Worm (Caenorhabditis elegans) whole organism, late embryonic: ENCODE data around the gene C18E9.2.

Experiments used
- C08G9.2 ChIP-seq: sonication (generic microtip); optimal IDR thresholded peaks from 2 replicates; lab custom pipeline; 2016; ENCODE audit warnings: mild to moderate bottlenecking, missing genetic modification characterization, moderate library complexity, missing compliant biosample characterization
- C38D4.7 ChIP-seq: fragments of 200-800 bp; sonication (Bioruptor generic); optimal IDR thresholded peaks from 2 replicates; lab custom pipeline; 2018; ENCODE audit warnings: mild to moderate bottlenecking, missing genetic modification characterization, moderate library complexity, missing compliant biosample characterization
- F13H6.1 ChIP-seq: sonication (generic microtip); optimal IDR thresholded peaks from 2 replicates; lab custom pipeline; 2016; ENCODE audit warnings: missing genetic modification characterization, missing compliant biosample characterization
- K02D7.2 ChIP-seq: sonication (generic microtip); optimal IDR thresholded peaks from 2 replicates; lab custom pipeline; 2017; ENCODE audit warnings: mild to moderate bottlenecking, missing genetic modification characterization, missing compliant biosample characterization
- T23F11.4 ChIP-seq: fragments of 200-800 bp; sonication (Bioruptor generic); optimal IDR thresholded peaks from 2 replicates; lab custom pipeline; 2018; ENCODE audit warnings: mild to moderate bottlenecking, missing genetic modification characterization, missing compliant biosample characterization
- ahr-1 ChIP-seq: sonication (generic microtip); optimal IDR thresholded peaks from 2 replicates; lab custom pipeline; 2016; ENCODE audit warnings: missing genetic modification characterization, missing compliant biosample characterization
- ceh-19 ChIP-seq: fragments of 200-800 bp; sonication (Bioruptor generic); optimal IDR thresholded peaks from 2 replicates; lab custom pipeline; 2018; ENCODE audit warnings: mild to moderate bottlenecking, missing genetic modification characterization, missing compliant biosample characterization
- ceh-30 ChIP-seq: fragments of 150-350 bp; optimal IDR thresholded peaks from 2 replicates; lab custom pipeline; 2014; ENCODE audit warnings: missing biosample characterization, missing genetic modification characterization
- ceh-31 ChIP-seq: sonication (generic microtip); optimal IDR thresholded peaks from 2 replicates; lab custom pipeline; 2016; ENCODE audit warnings: missing genetic modification characterization, missing compliant biosample characterization
- ceh-34 ChIP-seq: sonication (generic microtip); optimal IDR thresholded peaks from 2 replicates; lab custom pipeline; 2016; ENCODE audit warnings: mild to moderate bottlenecking, missing genetic modification characterization, missing compliant biosample characterization
- ceh-45 ChIP-seq: fragments of 200-800 bp; sonication (Bioruptor generic); IDR thresholded peaks from 2 replicates; pipeline ENCODE4 v1.3.6; 2022; ENCODE audit warnings: missing genetic modification reagents, missing genetic modification characterization, missing compliant biosample characterization
- ceh-6 ChIP-seq: fragments of 200-800 bp; sonication (Bioruptor generic); optimal IDR thresholded peaks from 2 replicates; lab custom pipeline; 2018; ENCODE audit warnings: mild to moderate bottlenecking, missing genetic modification characterization, missing compliant biosample characterization
- dmd-4 ChIP-seq: sonication (generic microtip); optimal IDR thresholded peaks from 2 replicates; lab custom pipeline; 2016; ENCODE audit warnings: borderline replicate concordance, missing genetic modification characterization, missing compliant biosample characterization
- elt-2 ChIP-seq: sonication (generic microtip); optimal IDR thresholded peaks from 2 replicates; lab custom pipeline; 2016; ENCODE audit warnings: missing genetic modification reagents, missing genetic modification characterization, missing compliant biosample characterization
- eyg-1 ChIP-seq: sonication (generic microtip); optimal IDR thresholded peaks from 2 replicates; lab custom pipeline; 2016; ENCODE audit warnings: missing genotype, missing genetic modification characterization, missing compliant biosample characterization
- fax-1 ChIP-seq: sonication (generic microtip); optimal IDR thresholded peaks from 2 replicates; lab custom pipeline; 2016; ENCODE audit warnings: missing genotype, missing genetic modification characterization, missing compliant biosample characterization
- fkh-6 ChIP-seq: sonication (generic microtip); optimal IDR thresholded peaks from 2 replicates; lab custom pipeline; 2016; ENCODE audit warnings: missing genetic modification characterization, missing compliant biosample characterization
- gmeb-2 ChIP-seq: sonication (generic microtip); optimal IDR thresholded peaks from 2 replicates; lab custom pipeline; 2016; ENCODE audit warnings: missing genetic modification characterization, inconsistent platforms, missing compliant biosample characterization
- hlh-15 ChIP-seq: sonication (generic microtip); optimal IDR thresholded peaks from 2 replicates; lab custom pipeline; 2016; ENCODE audit warnings: missing genetic modification characterization, missing compliant biosample characterization
- hlh-30 ChIP-seq: sonication (generic microtip); optimal IDR thresholded peaks from 2 replicates; lab custom pipeline; 2017; ENCODE audit warnings: antibody characterized with exemption, missing genetic modification characterization, missing compliant biosample characterization; ENCODE audit not compliant: insufficient read depth
- hlh-6 ChIP-seq: sonication (generic microtip); optimal IDR thresholded peaks from 2 replicates; lab custom pipeline; 2016; ENCODE audit warnings: missing genotype, missing genetic modification characterization, missing compliant biosample characterization
- hlh-8 ChIP-seq: sonication (generic microtip); optimal IDR thresholded peaks from 2 replicates; lab custom pipeline; 2016; ENCODE audit warnings: missing genotype, missing genetic modification characterization, missing compliant biosample characterization
- madf-2 ChIP-seq: sonication (generic microtip); optimal IDR thresholded peaks from 2 replicates; lab custom pipeline; 2017; ENCODE audit warnings: missing genetic modification characterization, missing compliant biosample characterization
- mec-3 ChIP-seq: sonication (generic microtip); optimal IDR thresholded peaks from 2 replicates; lab custom pipeline; 2016; ENCODE audit warnings: borderline replicate concordance, missing genetic modification characterization, missing compliant biosample characterization
- nfya-1 ChIP-seq: sonication (generic microtip); optimal IDR thresholded peaks from 2 replicates; lab custom pipeline; 2017; ENCODE audit warnings: missing genetic modification characterization, mild to moderate bottlenecking, missing compliant biosample characterization, antibody characterized with exemption, moderate library complexity
- nhr-11 ChIP-seq: fragments of 150-350 bp; optimal IDR thresholded peaks from 2 replicates; lab custom pipeline; 2014; ENCODE audit warnings: missing biosample characterization, missing genetic modification characterization
- nhr-232 ChIP-seq: sonication (generic microtip); optimal IDR thresholded peaks from 2 replicates; lab custom pipeline; 2016; ENCODE audit warnings: missing genetic modification characterization, missing compliant biosample characterization
- npax-4 ChIP-seq: sonication (generic microtip); optimal IDR thresholded peaks from 2 replicates; lab custom pipeline; 2016; ENCODE audit warnings: missing genetic modification characterization, missing compliant biosample characterization
- odd-2 ChIP-seq: sonication (generic microtip); optimal IDR thresholded peaks from 2 replicates; lab custom pipeline; 2017; ENCODE audit warnings: antibody characterized with exemption, mild to moderate bottlenecking, missing genetic modification characterization, missing compliant biosample characterization
- pag-3 ChIP-seq: sonication (generic microtip); optimal IDR thresholded peaks from 2 replicates; lab custom pipeline; 2016; ENCODE audit warnings: missing compliant biosample characterization, missing genetic modification characterization, borderline replicate concordance
- pha-2 ChIP-seq: sonication (generic microtip); optimal IDR thresholded peaks from 2 replicates; lab custom pipeline; 2017; ENCODE audit warnings: mild to moderate bottlenecking, missing genetic modification characterization, missing compliant biosample characterization
- pqm-1 ChIP-seq: sonication (generic microtip); optimal IDR thresholded peaks from 2 replicates; lab custom pipeline; 2016; ENCODE audit warnings: missing genetic modification characterization, missing compliant biosample characterization
- pros-1 ChIP-seq: fragments of 150-350 bp; optimal IDR thresholded peaks from 2 replicates; lab custom pipeline; 2014; ENCODE audit warnings: missing biosample characterization, missing genetic modification reagents, missing genetic modification characterization
- rnt-1 ChIP-seq: sonication (generic microtip); optimal IDR thresholded peaks from 2 replicates; lab custom pipeline; 2016; ENCODE audit warnings: missing genetic modification characterization, missing compliant biosample characterization
- sdc-2 ChIP-seq: sonication (generic microtip); optimal IDR thresholded peaks from 2 replicates; lab custom pipeline; 2016; ENCODE audit warnings: missing genotype, missing genetic modification characterization, missing compliant biosample characterization
- sox-4 ChIP-seq: sonication (generic microtip); optimal IDR thresholded peaks from 2 replicates; lab custom pipeline; 2017; ENCODE audit warnings: mild to moderate bottlenecking, missing genetic modification characterization, inconsistent platforms, missing compliant biosample characterization
- tbx-2 ChIP-seq: sonication (generic microtip); optimal IDR thresholded peaks from 2 replicates; lab custom pipeline; 2016; ENCODE audit warnings: missing genetic modification characterization, missing compliant biosample characterization
- unc-3 ChIP-seq, 2 experiments: fragments of 200-800 bp in 1 of 2; sonication (Bioruptor generic) in 1 of 2; sonication (generic microtip) in 1 of 2; conservative IDR thresholded peaks in 1 of 2; optimal IDR thresholded peaks in 1 of 2; 2 replicates each; pipeline versions ENCODE4 v1.3.6 to Lab custom; 2016 to 2022; ENCODE audit warnings: missing compliant biosample characterization in 2 of 2, missing genetic modification characterization in 2 of 2, missing genetic modification reagents in 1 of 2
- unc-42 ChIP-seq: sonication (generic microtip); optimal IDR thresholded peaks from 2 replicates; lab custom pipeline; 2016; ENCODE audit warnings: missing genotype, missing genetic modification characterization, missing compliant biosample characterization
- unc-55 ChIP-seq: sonication (generic microtip); optimal IDR thresholded peaks from 2 replicates; lab custom pipeline; 2017; ENCODE audit warnings: missing biosample characterization, missing genetic modification reagents, missing genetic modification characterization
- unc-86 ChIP-seq: sonication (generic microtip); optimal IDR thresholded peaks from 2 replicates; lab custom pipeline; 2016; ENCODE audit warnings: missing genetic modification characterization, missing compliant biosample characterization
- ztf-16 ChIP-seq: sonication (generic microtip); optimal IDR thresholded peaks from 2 replicates; lab custom pipeline; 2017; ENCODE audit warnings: missing genetic modification characterization, missing compliant biosample characterization

C18E9.2 gene

ce11 chrII:8990267-8990666 lies 25.5 kb downstream of the C18E9.2 start:
- no peak for TF ChIP-seq hlh-6 (tag; lab: Kevin White, UChicago)
- TF ChIP-seq madf-2, result no peak
- no peak for TF ChIP-seq sox-4 (tag; lab: Kevin White, UChicago)
- TF ChIP-seq hlh-15, result no peak
- no peak for TF ChIP-seq unc-86 (tag; lab: Kevin White, UChicago)
- TF ChIP-seq, all 69 proteins: peak for 0

- no peak for TF ChIP-seq odd-2
- TF ChIP-seq ceh-30, result no peak
- TF ChIP-seq F13H6.1 (tag; lab: Kevin White, UChicago), result no peak
- no peak for TF ChIP-seq eyg-1 (tag; lab: Kevin White, UChicago)
- TF ChIP-seq ahr-1 (tag; lab: Kevin White, UChicago), result no peak
- no peak for TF ChIP-seq unc-42 (tag; lab: Kevin White, UChicago)
- TF ChIP-seq dmd-4 (tag; lab: Kevin White, UChicago), result no peak
- TF ChIP-seq nfya-1, result no peak
- TF ChIP-seq unc-3 (GFP tag; conservative IDR thresholded peaks at IDR 0.05; lab: Robert Waterston, UW), result no peak
- TF ChIP-seq unc-3 (tag; optimal IDR thresholded peaks at IDR 0.05; lab: Kevin White, UChicago), result no peak
Measured at ce11 chrII:8991602-8992001, 26.8 kb downstream of the C18E9.2 start.

ce11 chrII:8992780-8993179 lies 28.0 kb downstream of the C18E9.2 start, which contains the start of gene ooc-5:
Gene ooc-5, plus strand, starts transcription at chrII:8993160.
- no peak for TF ChIP-seq pag-3
- no peak for TF ChIP-seq unc-3 (GFP tag; conservative IDR thresholded peaks at IDR 0.05; lab: Robert Waterston, UW)
- no peak for TF ChIP-seq unc-3 (tag; optimal IDR thresholded peaks at IDR 0.05; lab: Kevin White, UChicago)
- no peak for TF ChIP-seq T23F11.4 (GFP tag; lab: Kevin White, UChicago)
- no peak for TF ChIP-seq ceh-31 (tag; lab: Kevin White, UChicago)
- no peak for TF ChIP-seq gmeb-2 (tag; lab: Kevin White, UChicago)
- TF ChIP-seq C38D4.7, result no peak
- TF ChIP-seq tbx-2 (tag; lab: Kevin White, UChicago), result no peak
- no peak for TF ChIP-seq ceh-45 (GFP tag; lab: Robert Waterston, UW)
- TF ChIP-seq pha-2 (tag; lab: Kevin White, UChicago), result no peak
- no peak for TF ChIP-seq hlh-30 (tag; lab: Kevin White, UChicago)
- no peak for TF ChIP-seq sdc-2 (tag; lab: Kevin White, UChicago)
- TF ChIP-seq fkh-6, result no peak
- TF ChIP-seq unc-42 (tag; lab: Kevin White, UChicago), result no peak
- no peak for TF ChIP-seq K02D7.2
- no peak for TF ChIP-seq ceh-6 (GFP tag; lab: Kevin White, UChicago)
- no peak for TF ChIP-seq madf-2
- TF ChIP-seq pros-1 (tag; lab: Kevin White, UChicago), result no peak
- no peak for TF ChIP-seq unc-55 (GFP tag; lab: Kevin White, UChicago)
- no peak for TF ChIP-seq dmd-4 (tag; lab: Kevin White, UChicago)
- no peak for TF ChIP-seq fax-1 (tag; lab: Kevin White, UChicago)
- TF ChIP-seq, all 69 proteins: peak for 0

ce11 chrII:8994336-8994735 lies 29.5 kb downstream of the C18E9.2 start, which contains the start of gene F44G4.1:
Gene F44G4.1, plus strand, starts transcription at chrII:8994636.
- no peak for TF ChIP-seq fkh-6
- TF ChIP-seq C08G9.2 (tag; lab: Kevin White, UChicago), result no peak
- TF ChIP-seq rnt-1, result no peak
- TF ChIP-seq T23F11.4 (GFP tag; lab: Kevin White, UChicago), result no peak
- TF ChIP-seq ceh-34 (tag; lab: Kevin White, UChicago), result no peak
- no peak for TF ChIP-seq F13H6.1 (tag; lab: Kevin White, UChicago)
- no peak for TF ChIP-seq hlh-15
- TF ChIP-seq elt-2 (tag; lab: Kevin White, UChicago), result no peak
- no peak for TF ChIP-seq ceh-19
- TF ChIP-seq pag-3, result no peak
- no peak for TF ChIP-seq mec-3
- TF ChIP-seq pqm-1 (tag; lab: Kevin White, UChicago), result no peak
- TF ChIP-seq nhr-11 (tag; lab: Kevin White, UChicago), result no peak
- no peak for TF ChIP-seq unc-55 (GFP tag; lab: Kevin White, UChicago)
- no peak for TF ChIP-seq nhr-232 (tag; lab: Kevin White, UChicago)
- no peak for TF ChIP-seq ahr-1 (tag; lab: Kevin White, UChicago)
- TF ChIP-seq npax-4 (tag; lab: Kevin White, UChicago), result no peak
- TF ChIP-seq ztf-16 (tag; lab: Kevin White, UChicago), result no peak
- TF ChIP-seq ceh-30, result no peak
- TF ChIP-seq hlh-8 (tag; lab: Kevin White, UChicago), result no peak
